Fruit fly (Drosophila melanogaster) whole organism, embryonic: ENCODE data around the gene CG42728.

ENCODE experiments used
- ATbp ChIP-seq: fragments of 200-800 bp; sonication (Bioruptor generic); optimal IDR thresholded peaks from 2 replicates; lab custom pipeline; 2017; ENCODE audit warnings: missing biosample characterization, mild to moderate bottlenecking, missing genetic modification characterization, missing genetic modification reagents
- Ada2b ChIP-seq: fragments of 200-800 bp; sonication (Bioruptor generic); IDR thresholded peaks from 2 replicates; pipeline ENCODE4 v1.3.6; 2022; ENCODE audit warnings: missing biosample characterization, missing genetic modification characterization
- Asciz ChIP-seq: fragments of 200-800 bp; sonication (Bioruptor generic); optimal IDR thresholded peaks from 2 replicates; lab custom pipeline; 2017; ENCODE audit warnings: missing biosample characterization, mild to moderate bottlenecking, missing genetic modification characterization, missing genetic modification reagents
- Bgb ChIP-seq: fragments of 200-800 bp; sonication (Bioruptor generic); IDR thresholded peaks from 2 replicates; pipeline ENCODE4 v1.3.6; 2022; ENCODE audit warnings: missing biosample characterization, missing genetic modification characterization; ENCODE audit not compliant: partially characterized antibody
- CG10209 ChIP-seq: fragments of 200-800 bp; sonication (Bioruptor generic); optimal IDR thresholded peaks from 3 replicates; lab custom pipeline; 2017; ENCODE audit warnings: missing biosample characterization, mild to moderate bottlenecking, missing genetic modification characterization, missing genetic modification reagents
- CG11695 ChIP-seq: fragments of 200-800 bp; sonication (Bioruptor generic); IDR thresholded peaks from 3 replicates; pipeline ENCODE4 v1.3.6; 2022; ENCODE audit warnings: missing biosample characterization, missing genetic modification characterization
- CG11696 ChIP-seq: fragments of 200-800 bp; sonication (Bioruptor generic); IDR thresholded peaks from 2 replicates; pipeline ENCODE4 v1.3.6; 2022; ENCODE audit warnings: missing biosample characterization, missing genetic modification characterization
- CG1233 ChIP-seq: fragments of 200-800 bp; sonication (Bioruptor generic); optimal IDR thresholded peaks from 4 replicates; lab custom pipeline; 2018; ENCODE audit warnings: missing biosample characterization, mild to moderate bottlenecking, missing genetic modification characterization
- CG13894 ChIP-seq: fragments of 200-800 bp; sonication (Bioruptor generic); optimal IDR thresholded peaks from 3 replicates; lab custom pipeline; 2018; ENCODE audit warnings: missing biosample characterization, mild to moderate bottlenecking, missing genetic modification characterization, moderate library complexity
- CG17568 ChIP-seq: fragments of 200-800 bp; sonication (Bioruptor generic); optimal IDR thresholded peaks from 2 replicates; lab custom pipeline; 2018; ENCODE audit warnings: missing biosample characterization, mild to moderate bottlenecking, missing genetic modification characterization, moderate library complexity
- CG17829 ChIP-seq: fragments of 200-800 bp; optimal IDR thresholded peaks from 2 replicates; lab custom pipeline; 2019; ENCODE audit warnings: missing biosample characterization, mild to moderate bottlenecking, missing genetic modification characterization, moderate library complexity
- CG2678 ChIP-seq: fragments of 200-800 bp; sonication (Bioruptor generic); optimal IDR thresholded peaks from 3 replicates; lab custom pipeline; 2019; ENCODE audit warnings: missing biosample characterization, mild to moderate bottlenecking, missing genetic modification characterization, moderate library complexity
- CG6683 ChIP-seq: fragments of 200-800 bp; sonication (Bioruptor generic); optimal IDR thresholded peaks from 2 replicates; lab custom pipeline; 2017; ENCODE audit warnings: missing biosample characterization, mild to moderate bottlenecking, missing genetic modification characterization, missing genetic modification reagents
- CG6765 ChIP-seq: fragments of 200-800 bp; sonication (Bioruptor generic); optimal IDR thresholded peaks from 3 replicates; lab custom pipeline; 2017; ENCODE audit warnings: missing biosample characterization, mild to moderate bottlenecking, missing genetic modification characterization
- CG6854 ChIP-seq: fragments of 200-800 bp; sonication (Bioruptor generic); optimal IDR thresholded peaks from 3 replicates; lab custom pipeline; 2017; ENCODE audit warnings: missing biosample characterization, mild to moderate bottlenecking, missing genetic modification characterization
- CG7556 ChIP-seq: fragments of 200-800 bp; sonication (Bioruptor generic); optimal IDR thresholded peaks from 2 replicates; lab custom pipeline; 2017; ENCODE audit warnings: missing biosample characterization, mild to moderate bottlenecking, missing genetic modification characterization
- CG7786 ChIP-seq: fragments of 200-800 bp; sonication (Bioruptor generic); optimal IDR thresholded peaks from 2 replicates; lab custom pipeline; 2016; ENCODE audit warnings: missing biosample characterization, missing genetic modification characterization
- CG8281 ChIP-seq: fragments of 200-800 bp; sonication (Bioruptor generic); optimal IDR thresholded peaks from 2 replicates; lab custom pipeline; 2018; ENCODE audit warnings: missing biosample characterization, mild to moderate bottlenecking, missing genetic modification characterization, moderate library complexity
- Chrac-16 ChIP-seq: fragments of 200-800 bp; sonication (Bioruptor generic); optimal IDR thresholded peaks from 3 replicates; lab custom pipeline; 2016; ENCODE audit warnings: missing biosample characterization, missing genetic modification characterization
- CoRest ChIP-seq: fragments of 200-800 bp; sonication (Bioruptor generic); optimal IDR thresholded peaks from 3 replicates; lab custom pipeline; 2018; ENCODE audit warnings: missing biosample characterization, mild to moderate bottlenecking, missing genetic modification characterization, moderate library complexity
- D19A ChIP-seq: fragments of 200-800 bp; optimal IDR thresholded peaks from 3 replicates; lab custom pipeline; 2019; ENCODE audit warnings: missing biosample characterization, mild to moderate bottlenecking, missing genetic modification characterization, moderate library complexity
- Deaf1 ChIP-seq: fragments of 200-800 bp; optimal IDR thresholded peaks from 3 replicates; lab custom pipeline; 2019; ENCODE audit warnings: missing biosample characterization, mild to moderate bottlenecking, missing genetic modification characterization, moderate library complexity
- Drgx ChIP-seq: fragments of 200-800 bp; sonication (Bioruptor generic); IDR thresholded peaks from 2 replicates; pipeline ENCODE4 v1.3.6; 2022; ENCODE audit warnings: missing biosample characterization, missing genetic modification characterization
- Fer1 ChIP-seq: fragments of 200-800 bp; sonication (Bioruptor generic); optimal IDR thresholded peaks from 2 replicates; lab custom pipeline; 2017; ENCODE audit warnings: missing biosample characterization, mild to moderate bottlenecking, missing genetic modification characterization
- Max ChIP-seq: fragments of 200-800 bp; sonication (Bioruptor generic); optimal IDR thresholded peaks from 2 replicates; lab custom pipeline; 2016; ENCODE audit warnings: missing biosample characterization, mild to moderate bottlenecking, missing genetic modification characterization
- NK7.1 ChIP-seq: fragments of 200-800 bp; sonication (Bioruptor generic); optimal IDR thresholded peaks from 3 replicates; lab custom pipeline; 2016; ENCODE audit warnings: missing biosample characterization, missing genetic modification characterization
- Stat92E ChIP-seq, 3 experiments: fragments of >200 bp in 2 of 3; fragments of 200-800 bp in 1 of 3; sonication (Bioruptor generic) in 1 of 3; optimal IDR thresholded peaks; 2 replicates each; lab custom pipeline; 2017 to 2019; ENCODE audit warnings: missing biosample characterization in 3 of 3, missing genetic modification characterization in 3 of 3, mild to moderate bottlenecking in 1 of 3, moderate library complexity in 1 of 3
- ash1 ChIP-seq: fragments of 200-800 bp; sonication (Bioruptor generic); optimal IDR thresholded peaks from 2 replicates; lab custom pipeline; 2018; ENCODE audit warnings: missing biosample characterization, mild to moderate bottlenecking, missing genetic modification characterization
- bab2 ChIP-seq: fragments of 200-800 bp; sonication (Bioruptor generic); optimal IDR thresholded peaks from 2 replicates; lab custom pipeline; 2016; ENCODE audit warnings: missing biosample characterization, missing genetic modification characterization
- bsh ChIP-seq, 2 experiments: fragments of 200-800 bp; sonication (Bioruptor generic); optimal IDR thresholded peaks; 2 replicates each; lab custom pipeline; 2017 to 2018; ENCODE audit warnings: mild to moderate bottlenecking in 2 of 2, missing biosample characterization in 2 of 2, missing genetic modification characterization in 2 of 2, moderate library complexity in 1 of 2
- chif ChIP-seq, 2 experiments: fragments of 200-800 bp; sonication (Bioruptor generic); optimal IDR thresholded peaks; 3 replicates each; lab custom pipeline; 2016; ENCODE audit warnings: missing biosample characterization in 2 of 2, missing genetic modification characterization in 2 of 2
- croc ChIP-seq: fragments of 200-800 bp; sonication (Bioruptor generic); conservative IDR thresholded peaks from 3 replicates; pipeline ENCODE4 v1.3.6; 2022; ENCODE audit warnings: missing biosample characterization, missing genetic modification characterization
- danr ChIP-seq: fragments of 200-800 bp; sonication (Bioruptor generic); IDR thresholded peaks from 2 replicates; pipeline ENCODE4 v1.3.6; 2022; ENCODE audit warnings: missing biosample characterization, missing genetic modification characterization
- gem ChIP-seq: fragments of 200-800 bp; sonication (Bioruptor generic); optimal IDR thresholded peaks from 2 replicates; lab custom pipeline; 2019; ENCODE audit warnings: missing biosample characterization, mild to moderate bottlenecking, missing genetic modification characterization, moderate library complexity
- hth ChIP-seq: fragments of >200 bp; optimal IDR thresholded peaks from 2 replicates; lab custom pipeline; 2017; ENCODE audit warnings: inconsistent platforms
- jing ChIP-seq: fragments of 200-800 bp; sonication (Bioruptor generic); optimal IDR thresholded peaks from 2 replicates; lab custom pipeline; 2018; ENCODE audit warnings: missing biosample characterization, mild to moderate bottlenecking, missing genetic modification characterization
- pan ChIP-seq, 4 experiments: fragments of >200 bp in 3 of 4; fragments of 200-800 bp in 1 of 4; sonication (Bioruptor generic) in 1 of 4; optimal IDR thresholded peaks in 3 of 4; IDR thresholded peaks in 1 of 4; 2 replicates each; pipeline versions ENCODE4 v1.3.6 to Lab custom; 2017 to 2022; ENCODE audit warnings: missing biosample characterization in 2 of 4, missing genetic modification characterization in 2 of 4, mixed read lengths in 1 of 4
- phol ChIP-seq: fragments of 200-800 bp; sonication (Bioruptor generic); optimal IDR thresholded peaks from 3 replicates; lab custom pipeline; 2018; ENCODE audit warnings: missing biosample characterization, mild to moderate bottlenecking, missing genetic modification characterization, moderate library complexity
- pita ChIP-seq: fragments of 200-800 bp; sonication (Bioruptor generic); optimal IDR thresholded peaks from 2 replicates; lab custom pipeline; 2017; ENCODE audit warnings: missing biosample characterization, mild to moderate bottlenecking, missing genetic modification characterization
- pnt ChIP-seq: fragments of 200-800 bp; sonication (Bioruptor generic); optimal IDR thresholded peaks from 3 replicates; lab custom pipeline; 2016; ENCODE audit warnings: missing biosample characterization, missing genetic modification characterization
- ro ChIP-seq: fragments of 200-800 bp; sonication (Bioruptor generic); IDR thresholded peaks from 2 replicates; pipeline ENCODE4 v1.3.6; 2022; ENCODE audit warnings: missing biosample characterization, missing genetic modification characterization
- seq ChIP-seq: fragments of 200-800 bp; sonication (Bioruptor generic); IDR thresholded peaks from 2 replicates; pipeline ENCODE4 v1.3.6; 2022; ENCODE audit warnings: missing biosample characterization, missing genetic modification characterization
- slou ChIP-seq: fragments of 200-800 bp; sonication (Bioruptor generic); optimal IDR thresholded peaks from 3 replicates; lab custom pipeline; 2016; ENCODE audit warnings: missing biosample characterization, missing genetic modification characterization
- sqz ChIP-seq: fragments of 200-800 bp; sonication (Bioruptor generic); optimal IDR thresholded peaks from 3 replicates; lab custom pipeline; 2018; ENCODE audit warnings: missing biosample characterization, mild to moderate bottlenecking, missing genetic modification characterization
- sug ChIP-seq: fragments of 200-800 bp; optimal IDR thresholded peaks from 2 replicates; lab custom pipeline; 2019; ENCODE audit warnings: missing biosample characterization, mild to moderate bottlenecking, missing genetic modification characterization, moderate library complexity
- tna ChIP-seq: fragments of 200-800 bp; sonication (Bioruptor generic); IDR thresholded peaks from 2 replicates; pipeline ENCODE4 v1.3.6; 2022; ENCODE audit warnings: missing biosample characterization, missing genetic modification characterization; ENCODE audit not compliant: partially characterized antibody
- zfh2 ChIP-seq: fragments of 200-800 bp; sonication (Bioruptor generic); optimal IDR thresholded peaks from 2 replicates; lab custom pipeline; 2016; ENCODE audit warnings: missing biosample characterization, missing genetic modification characterization

CG42728 gene

DNA sequence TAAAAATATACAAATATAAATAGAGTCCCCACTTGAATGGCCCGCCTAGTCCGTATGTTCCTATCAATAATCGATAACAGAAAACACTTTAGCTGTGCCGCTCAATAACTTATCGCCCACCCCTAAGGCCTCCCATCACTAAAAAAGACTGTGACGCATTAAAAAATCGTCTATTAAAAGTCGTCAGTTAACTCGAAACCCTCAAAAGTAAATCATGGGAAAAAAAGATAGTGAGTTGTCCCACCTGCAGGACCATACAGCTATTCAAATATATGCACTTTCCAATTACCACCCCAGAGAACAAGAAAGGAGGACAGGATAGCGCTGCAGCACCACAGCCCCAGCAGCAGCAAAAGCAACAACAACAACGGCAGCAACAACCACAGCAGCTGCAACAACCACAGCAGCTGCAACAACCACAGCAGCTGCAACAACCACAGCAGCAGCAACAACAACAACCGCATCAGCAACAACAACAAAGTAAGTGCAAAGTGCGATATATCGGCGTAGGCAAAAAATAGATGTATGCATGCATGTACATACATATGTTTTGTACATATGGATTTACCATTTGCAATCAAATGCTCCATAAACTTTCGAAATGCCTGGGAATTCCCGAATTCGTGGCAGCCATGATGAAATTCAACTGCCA is 26.1 kb upstream of the CG42728 start, which contains the start of gene AGO2 (continued):
- TF ChIP-seq sug (tag; lab: Kevin White, UChicago) (peak; percentile 9), pita (peak; percentile 62), Stat92E (GFP tag; optimal IDR thresholded peaks at IDR 0.05; lab: Kevin White, UChicago) (peak in 1 of 3 experiments; percentile 78), tna (GFP tag; lab: Robert Waterston, UW) (peak; percentile 75), Bgb (peak; percentile 82), CG8281 (tag; lab: Kevin White, UChicago) (no peak), CG6854 (GFP tag; lab: Kevin White, UChicago) (peak; percentile 3)
- TF ChIP-seq, all 482 proteins: peak for 142

- TF ChIP-seq jing (no peak), bsh (GFP tag; optimal IDR thresholded peaks at IDR 0.05; lab: Kevin White, UChicago) (no peak), CG1233 (GFP tag; lab: Kevin White, UChicago) (peak; percentile 30), Stat92E (GFP tag; optimal IDR thresholded peaks at IDR 0.05; lab: Kevin White, UChicago) (no peak), Asciz (GFP tag; lab: Kevin White, UChicago) (peak; percentile 28), Chrac-16 (GFP tag; lab: Kevin White, UChicago) (no peak), CG10209 (GFP tag; lab: Kevin White, UChicago) (peak; percentile 45), slou (GFP tag; lab: Kevin White, UChicago) (no peak), CG6683 (GFP tag; lab: Kevin White, UChicago) (no peak), phol (tag; lab: Kevin White, UChicago) (no peak), pnt (GFP tag; lab: Kevin White, UChicago) (no peak), Ada2b (GFP tag; lab: Robert Waterston, UW) (no peak), chif (GFP tag; optimal IDR thresholded peaks at IDR 0.05; lab: Kevin White, UChicago) (no peak), CG17568 (GFP tag; lab: Kevin White, UChicago) (peak; percentile 54), D19A (tag; lab: Kevin White, UChicago) (no peak), ash1 (GFP tag; lab: Kevin White, UChicago) (no peak), CG6765 (GFP tag; lab: Kevin White, UChicago) (peak; percentile 44), CG13894 (tag; lab: Kevin White, UChicago) (peak; percentile 19), Deaf1 (tag; lab: Kevin White, UChicago) (no peak), pan (optimal IDR thresholded peaks at IDR 0.05; lab: Kevin White, UChicago) (no peak), pan (GFP tag; optimal IDR thresholded peaks at IDR 0.05 in 1 of 2, IDR thresholded peaks at IDR 0.05 in 1 of 2) (no peak), CoRest (tag; lab: Kevin White, UChicago) (peak; percentile 4), CG11695 (GFP tag; lab: Robert Waterston, UW) (peak; percentile 30; the same call in 2 of the 3 replicates), ATbp (peak; percentile 59), CG7556 (peak; percentile 23), bab2 (peak; percentile 32), CG2678 (tag; lab: Kevin White, UChicago) (peak; percentile 47), gem (tag; lab: Kevin White, UChicago) (peak; percentile 3), CG7786 (GFP tag; lab: Kevin White, UChicago) (no peak), Max (GFP tag; lab: Kevin White, UChicago) (no peak), NK7.1 (GFP tag; lab: Kevin White, UChicago) (no peak), croc (no peak), hth (lab: Kevin White, UChicago) (no peak), Fer1 (GFP tag; lab: Kevin White, UChicago) (peak; percentile 56), zfh2 (GFP tag; lab: Kevin White, UChicago) (no peak), CG11696 (GFP tag; lab: Robert Waterston, UW) (0 out of 2 replicates have a peak, but pooled peaks have one; percentile 13), seq (GFP tag; lab: Robert Waterston, UW) (0 out of 2 replicates have a peak, but pooled peaks have one; percentile 19), Drgx (GFP tag; lab: Robert Waterston, UW) (no peak), ro (GFP tag; lab: Robert Waterston, UW) (no peak), danr (GFP tag; lab: Robert Waterston, UW) (peak; percentile 20; the same call in 1 of the 2 replicates), sqz (GFP tag; lab: Kevin White, UChicago) (no peak), CG17829 (tag; lab: Kevin White, UChicago) (no peak)
Observed at dm6 chr3L:15548843-15549242, 20.8 kb upstream of the CG42728 start.
